Worm (Caenorhabditis elegans) whole organism, mixed stage, embryonic: ENCODE measurements around the gene fbxa-9.

Source experiments
- bed-3 ChIP-seq: fragments of 200-800 bp; sonication (Bioruptor generic); optimal IDR thresholded peaks from 3 replicates; lab custom pipeline; 2018; ENCODE audit warnings: mild to moderate bottlenecking, missing genetic modification characterization, moderate library complexity, missing compliant biosample characterization
- blmp-1 ChIP-seq: fragments of 150-350 bp; optimal IDR thresholded peaks from 2 replicates; lab custom pipeline; 2014; ENCODE audit warnings: missing biosample characterization, missing genetic modification characterization
- lin-13 ChIP-seq: fragments of 150-350 bp; optimal IDR thresholded peaks from 2 replicates; lab custom pipeline; 2014; ENCODE audit warnings: missing biosample characterization, missing genetic modification characterization
- nhr-28 ChIP-seq: fragments of 150-350 bp; optimal IDR thresholded peaks from 2 replicates; lab custom pipeline; 2014; ENCODE audit warnings: missing biosample characterization, missing genetic modification characterization
- nhr-76 ChIP-seq: sonication (generic microtip); optimal IDR thresholded peaks from 2 replicates; lab custom pipeline; 2017; ENCODE audit warnings: missing biosample characterization, missing genetic modification characterization
- pha-4 ChIP-seq: fragments of 150-350 bp; optimal IDR thresholded peaks from 2 replicates; lab custom pipeline; 2018; ENCODE audit warnings: missing biosample characterization, missing genetic modification reagents, missing genetic modification characterization
- snpc-4 ChIP-seq: fragments of 150-350 bp; optimal IDR thresholded peaks from 2 replicates; lab custom pipeline; 2014; ENCODE audit warnings: missing biosample characterization, missing genetic modification characterization
- ztf-11 ChIP-seq: fragments of 150-350 bp; optimal IDR thresholded peaks from 2 replicates; lab custom pipeline; 2014; ENCODE audit warnings: missing biosample characterization, missing genetic modification characterization

DNA sequence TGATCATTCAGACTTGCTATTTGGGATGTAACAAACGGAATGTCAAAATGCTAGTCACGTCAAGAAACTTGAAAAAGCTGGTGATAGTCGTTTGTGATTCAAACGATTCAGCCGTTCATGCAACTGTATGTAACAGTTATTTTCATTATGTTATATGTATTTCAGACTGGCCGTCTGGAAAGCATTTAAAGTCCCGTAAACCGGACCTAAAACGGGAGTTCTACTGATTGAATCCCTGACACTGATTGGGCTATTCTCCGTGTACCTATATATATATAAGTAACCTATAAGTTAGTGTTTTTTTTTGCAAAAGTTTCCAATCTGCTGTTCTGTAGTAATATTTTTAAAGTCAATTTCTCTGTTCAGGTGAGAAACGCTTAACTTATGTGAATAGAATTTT is 22.8 kb upstream of the fbxa-9 start:
- no peak for TF ChIP-seq ztf-11 (tag; lab: Kevin White, UChicago)
- TF ChIP-seq bed-3 (GFP tag; lab: Kevin White, UChicago) = no peak
- TF ChIP-seq snpc-4 (tag; lab: Kevin White, UChicago) = no peak
- no peak for TF ChIP-seq nhr-28 (tag; lab: Kevin White, UChicago)
- no peak for TF ChIP-seq pha-4 (tag; lab: Kevin White, UChicago)
- TF ChIP-seq blmp-1 (tag; lab: Kevin White, UChicago) = no peak
- no peak for TF ChIP-seq lin-13 (tag; lab: Kevin White, UChicago)
- no peak for TF ChIP-seq nhr-76 (tag; lab: Kevin White, UChicago)
